Fruit fly (Drosophila melanogaster): ENCODE data around the gene Coq8.

Gene Coq8

dm6 chrX:12890166-12890825 is 10.6 kb downstream of the Coq8 start:
- TF ChIP-seq Hnf4 (GFP tag; optimal IDR thresholded peaks at IDR 0.05) (peak; percentile 57), Sp1 (GFP tag; optimal IDR thresholded peaks at IDR 0.05) (no peak), dl (GFP tag; optimal IDR thresholded peaks at IDR 0.05; ENCODE audit: insufficient read depth in 1 of 2, partially characterized antibody in 2 of 2) (peak; percentile 34 to 67), jim (GFP tag; optimal IDR thresholded peaks at IDR 0.05) (no peak), Dif (GFP tag; optimal IDR thresholded peaks at IDR 0.05; ENCODE audit: partially characterized antibody) (peak; percentile 55), psq (GFP tag; optimal IDR thresholded peaks at IDR 0.05) (no peak), Rel (GFP tag; optimal IDR thresholded peaks at IDR 0.05) (no peak), Rel (tag; optimal IDR thresholded peaks at IDR 0.05) (peak; percentile 79), woc (GFP tag; optimal IDR thresholded peaks at IDR 0.05) (no peak), Hr78 (GFP tag; optimal IDR thresholded peaks at IDR 0.05) (no peak), foxo (GFP tag; optimal IDR thresholded peaks at IDR 0.05) (no peak)

- TF ChIP-seq Dfd (GFP tag; optimal IDR thresholded peaks at IDR 0.05) (peak; percentile 14), Sp1 (GFP tag; optimal IDR thresholded peaks at IDR 0.05) (no peak), Hr83 (GFP tag; optimal IDR thresholded peaks at IDR 0.05; ENCODE audit: poor library complexity, severe bottlenecking) (no peak), Vsx2 (GFP tag; optimal IDR thresholded peaks at IDR 0.05; ENCODE audit: partially characterized antibody) (no peak), Dif (GFP tag; optimal IDR thresholded peaks at IDR 0.05; ENCODE audit: partially characterized antibody) (no peak), OdsH (GFP tag; optimal IDR thresholded peaks at IDR 0.05) (no peak)
Observed at dm6 chrX:12889075-12889474, 11.8 kb downstream of the Coq8 start.

- TF ChIP-seq Dif (GFP tag; optimal IDR thresholded peaks at IDR 0.05; ENCODE audit: partially characterized antibody) (no peak), psq (GFP tag; optimal IDR thresholded peaks at IDR 0.05) (no peak), OdsH (GFP tag; optimal IDR thresholded peaks at IDR 0.05) (no peak), dsf (GFP tag; optimal IDR thresholded peaks at IDR 0.05; ENCODE audit: borderline replicate concordance) (no peak), Rel (GFP tag; optimal IDR thresholded peaks at IDR 0.05) (no peak), Rel (tag; optimal IDR thresholded peaks at IDR 0.05) (no peak), Jra (GFP tag; optimal IDR thresholded peaks at IDR 0.05) (no peak), fru (GFP tag; optimal IDR thresholded peaks at IDR 0.05) (no peak), sage (GFP tag; optimal IDR thresholded peaks at IDR 0.05) (no peak)
Observed at dm6 chrX:12887549-12887948, 13.4 kb downstream of the Coq8 start.

- no peak for TF ChIP-seq usp (GFP tag; optimal IDR thresholded peaks at IDR 0.05)
Observed at dm6 chrX:12886543-12886942, 14.4 kb downstream of the Coq8 start.

dm6 chrX:12869850-12870249 is 31.1 kb downstream of the Coq8 start:
- no peak for TF ChIP-seq CrebA (GFP tag; optimal IDR thresholded peaks at IDR 0.05; ENCODE audit: borderline replicate concordance)
- TF ChIP-seq dmrt93B (GFP tag; optimal IDR thresholded peaks at IDR 0.05), result no peak
- peak; percentile 4 for TF ChIP-seq HLH106 (tag; optimal IDR thresholded peaks at IDR 0.05)

dm6 chrX:12868605-12869004 is 32.3 kb downstream of the Coq8 start:
- TF ChIP-seq Mio (GFP tag; optimal IDR thresholded peaks at IDR 0.05) (no peak), lola (GFP tag; optimal IDR thresholded peaks at IDR 0.05) (no peak), OdsH (GFP tag; optimal IDR thresholded peaks at IDR 0.05) (no peak), Hr83 (GFP tag; optimal IDR thresholded peaks at IDR 0.05; ENCODE audit: poor library complexity, severe bottlenecking) (no peak), Myc (optimal IDR thresholded peaks at IDR 0.05) (no peak), CG32264 (GFP tag; optimal IDR thresholded peaks at IDR 0.05) (no peak), usp (GFP tag; optimal IDR thresholded peaks at IDR 0.05) (no peak), jim (GFP tag; optimal IDR thresholded peaks at IDR 0.05) (no peak), tai (GFP tag; optimal IDR thresholded peaks at IDR 0.05) (no peak), GATAd (GFP tag; optimal IDR thresholded peaks at IDR 0.05) (no peak)

Measured in whole organism, wandering third instar larva.